Fruit fly (Drosophila melanogaster) whole organism, embryonic: Measurements from ENCODE around the gene sit.

ENCODE experiments used
- Atf3 ChIP-seq: fragments of 200-800 bp; sonication (Bioruptor generic); optimal IDR thresholded peaks from 3 replicates; lab custom pipeline; 2016; ENCODE audit warnings: missing biosample characterization, missing genetic modification characterization
- CG10321 ChIP-seq: fragments of 200-800 bp; sonication (Bioruptor generic); IDR thresholded peaks from 2 replicates; pipeline ENCODE4 v1.3.6; 2022; ENCODE audit warnings: missing biosample characterization, missing genetic modification characterization
- CG10959 ChIP-seq: fragments of 200-800 bp; sonication (Bioruptor generic); IDR thresholded peaks from 2 replicates; pipeline ENCODE4 v1.3.6; 2022; ENCODE audit warnings: missing biosample characterization, missing genetic modification characterization
- CG11695 ChIP-seq: fragments of 200-800 bp; sonication (Bioruptor generic); IDR thresholded peaks from 3 replicates; pipeline ENCODE4 v1.3.6; 2022; ENCODE audit warnings: missing biosample characterization, missing genetic modification characterization
- CG12236 ChIP-seq: fragments of 200-800 bp; sonication (Bioruptor generic); optimal IDR thresholded peaks from 2 replicates; lab custom pipeline; 2016; ENCODE audit warnings: missing biosample characterization, missing genetic modification characterization
- CG12299 ChIP-seq: fragments of 200-800 bp; sonication (Bioruptor generic); optimal IDR thresholded peaks from 2 replicates; lab custom pipeline; 2018; ENCODE audit warnings: missing biosample characterization, mild to moderate bottlenecking, missing genetic modification characterization
- CG13624 ChIP-seq: fragments of 200-800 bp; sonication (Bioruptor generic); optimal IDR thresholded peaks from 2 replicates; lab custom pipeline; 2016; ENCODE audit warnings: missing biosample characterization, missing genetic modification characterization
- CG13894 ChIP-seq: fragments of 200-800 bp; sonication (Bioruptor generic); optimal IDR thresholded peaks from 3 replicates; lab custom pipeline; 2018; ENCODE audit warnings: missing biosample characterization, mild to moderate bottlenecking, missing genetic modification characterization, moderate library complexity
- CG16779 ChIP-seq: fragments of 200-800 bp; sonication (Bioruptor generic); IDR thresholded peaks from 2 replicates; pipeline ENCODE4 v1.3.6; 2022; ENCODE audit warnings: missing biosample characterization, missing genetic modification characterization
- CG16863 ChIP-seq: fragments of 200-800 bp; sonication (Bioruptor generic); optimal IDR thresholded peaks from 3 replicates; lab custom pipeline; 2016; ENCODE audit warnings: missing biosample characterization, missing genetic modification characterization
- CG18476 ChIP-seq: fragments of 200-800 bp; sonication (Bioruptor generic); optimal IDR thresholded peaks from 2 replicates; lab custom pipeline; 2016; ENCODE audit warnings: missing biosample characterization, mild to moderate bottlenecking, missing genetic modification characterization
- CG18619 ChIP-seq: fragments of 200-800 bp; sonication (Bioruptor generic); optimal IDR thresholded peaks from 3 replicates; lab custom pipeline; 2017; ENCODE audit warnings: missing biosample characterization, mild to moderate bottlenecking, missing genetic modification characterization
- CG2712 ChIP-seq: fragments of 200-800 bp; optimal IDR thresholded peaks from 3 replicates; lab custom pipeline; 2019; ENCODE audit warnings: missing biosample characterization, mild to moderate bottlenecking, missing genetic modification characterization, moderate library complexity
- CG34422 ChIP-seq: fragments of 200-800 bp; sonication (Bioruptor generic); IDR thresholded peaks from 3 replicates; pipeline ENCODE4 v1.3.6; 2022; ENCODE audit warnings: missing biosample characterization, missing genetic modification characterization
- CG3726 ChIP-seq: fragments of 200-800 bp; sonication (Bioruptor generic); IDR thresholded peaks from 3 replicates; pipeline ENCODE4, ENCODE4 v1.3.6; 2022; ENCODE audit warnings: missing biosample characterization, missing genetic modification characterization
- CG3995 ChIP-seq: fragments of 200-800 bp; sonication (Bioruptor generic); optimal IDR thresholded peaks from 3 replicates; lab custom pipeline; 2016; ENCODE audit warnings: missing biosample characterization, missing genetic modification characterization
- CG4820 ChIP-seq: fragments of 200-800 bp; sonication (Bioruptor generic); optimal IDR thresholded peaks from 3 replicates; lab custom pipeline; 2016; ENCODE audit warnings: missing biosample characterization, missing genetic modification characterization
- CG5953 ChIP-seq: fragments of 200-800 bp; sonication (Bioruptor generic); IDR thresholded peaks from 2 replicates; pipeline ENCODE4 v1.3.6; 2022; ENCODE audit warnings: missing biosample characterization, missing genetic modification characterization
- CG6272 ChIP-seq: fragments of 200-800 bp; sonication (Bioruptor generic); IDR thresholded peaks from 2 replicates; pipeline ENCODE4 v1.3.6; 2022; ENCODE audit warnings: missing biosample characterization, missing genetic modification characterization
- CG6683 ChIP-seq: fragments of 200-800 bp; sonication (Bioruptor generic); optimal IDR thresholded peaks from 2 replicates; lab custom pipeline; 2017; ENCODE audit warnings: missing biosample characterization, mild to moderate bottlenecking, missing genetic modification characterization, missing genetic modification reagents
- CG9437 ChIP-seq: fragments of 200-800 bp; sonication (Bioruptor generic); optimal IDR thresholded peaks from 2 replicates; lab custom pipeline; 2018; ENCODE audit warnings: missing biosample characterization, mild to moderate bottlenecking, missing genetic modification characterization
- Doc3 ChIP-seq: fragments of 200-800 bp; sonication (Bioruptor generic); IDR thresholded peaks from 3 replicates; pipeline ENCODE4 v1.3.6; 2022; ENCODE audit warnings: missing biosample characterization, missing genetic modification characterization; ENCODE audit not compliant: partially characterized antibody
- Fer1 ChIP-seq: fragments of 200-800 bp; sonication (Bioruptor generic); optimal IDR thresholded peaks from 2 replicates; lab custom pipeline; 2017; ENCODE audit warnings: missing biosample characterization, mild to moderate bottlenecking, missing genetic modification characterization
- H2.0 ChIP-seq: fragments of 200-800 bp; sonication (Bioruptor generic); IDR thresholded peaks from 2 replicates; pipeline ENCODE4 v1.3.6; 2022; ENCODE audit warnings: missing biosample characterization, missing genetic modification characterization
- Meics ChIP-seq: fragments of 200-800 bp; sonication (Bioruptor generic); optimal IDR thresholded peaks from 2 replicates; lab custom pipeline; 2017; ENCODE audit warnings: missing biosample characterization, mild to moderate bottlenecking, missing genetic modification characterization
- NC2β ChIP-seq: fragments of 200-800 bp; sonication (Bioruptor generic); optimal IDR thresholded peaks from 2 replicates; lab custom pipeline; 2016; ENCODE audit warnings: missing biosample characterization, missing genetic modification characterization
- Optix ChIP-seq: fragments of 200-800 bp; sonication (Bioruptor generic); IDR thresholded peaks from 3 replicates; pipeline ENCODE4 v1.3.6; 2022; ENCODE audit warnings: missing biosample characterization, missing genetic modification characterization
- Side ChIP-seq: fragments of 200-800 bp; sonication (Bioruptor generic); optimal IDR thresholded peaks from 2 replicates; lab custom pipeline; 2016; ENCODE audit warnings: missing biosample characterization, missing genetic modification characterization
- bbx ChIP-seq: fragments of 200-800 bp; sonication (Bioruptor generic); IDR thresholded peaks from 2 replicates; pipeline ENCODE4 v1.3.6; 2022; ENCODE audit warnings: missing biosample characterization, missing genetic modification characterization; ENCODE audit not compliant: partially characterized antibody
- dmrt11E ChIP-seq: fragments of 200-800 bp; sonication (Bioruptor generic); optimal IDR thresholded peaks from 3 replicates; lab custom pipeline; 2018; ENCODE audit warnings: missing biosample characterization, mild to moderate bottlenecking, missing genetic modification characterization, moderate library complexity
- fd102C ChIP-seq: fragments of 200-800 bp; sonication (Bioruptor generic); optimal IDR thresholded peaks from 2 replicates; lab custom pipeline; 2018; ENCODE audit warnings: missing biosample characterization, mild to moderate bottlenecking, missing genetic modification characterization, moderate library complexity
- gcm2 ChIP-seq: fragments of 200-800 bp; sonication (Bioruptor generic); optimal IDR thresholded peaks from 2 replicates; lab custom pipeline; 2016; ENCODE audit warnings: missing biosample characterization, missing genetic modification characterization
- jigr1 ChIP-seq: fragments of 200-800 bp; sonication (Bioruptor generic); IDR thresholded peaks from 3 replicates; pipeline ENCODE4 v1.3.6; 2022; ENCODE audit warnings: missing biosample characterization, missing genetic modification characterization
- nmo ChIP-seq: fragments of 200-800 bp; sonication (Bioruptor generic); optimal IDR thresholded peaks from 2 replicates; lab custom pipeline; 2018; ENCODE audit warnings: missing biosample characterization, mild to moderate bottlenecking, missing genetic modification characterization, moderate library complexity
- oc ChIP-seq: fragments of 200-800 bp; sonication (Bioruptor generic); optimal IDR thresholded peaks from 2 replicates; lab custom pipeline; 2018; ENCODE audit warnings: missing biosample characterization, mild to moderate bottlenecking, missing genetic modification characterization, moderate library complexity
- pan ChIP-seq, 4 experiments: fragments of >200 bp in 3 of 4; fragments of 200-800 bp in 1 of 4; sonication (Bioruptor generic) in 1 of 4; optimal IDR thresholded peaks in 3 of 4; IDR thresholded peaks in 1 of 4; 2 replicates each; pipeline versions ENCODE4 v1.3.6 to Lab custom; 2017 to 2022; ENCODE audit warnings: missing biosample characterization in 2 of 4, missing genetic modification characterization in 2 of 4, mixed read lengths in 1 of 4
- pzg ChIP-seq: fragments of 200-800 bp; sonication (Bioruptor generic); optimal IDR thresholded peaks from 3 replicates; lab custom pipeline; 2018; ENCODE audit warnings: missing biosample characterization, mild to moderate bottlenecking, missing genetic modification characterization, moderate library complexity
- ranshi ChIP-seq: fragments of 200-800 bp; sonication (Bioruptor generic); IDR thresholded peaks from 2 replicates; pipeline ENCODE4 v1.3.6; 2022; ENCODE audit warnings: missing biosample characterization, missing genetic modification characterization
- sc ChIP-seq, 3 experiments: fragments of >200 bp in 2 of 3; fragments of 200-800 bp in 1 of 3; sonication (Bioruptor generic) in 1 of 3; optimal IDR thresholded peaks; 2 replicates in 2 of 3; 3 replicates in 1 of 3; lab custom pipeline; 2017; ENCODE audit warnings: mild to moderate bottlenecking in 1 of 3, missing biosample characterization in 1 of 3, missing genetic modification characterization in 1 of 3, missing genetic modification reagents in 1 of 3
- scrt ChIP-seq: fragments of 200-800 bp; sonication (Bioruptor generic); optimal IDR thresholded peaks from 2 replicates; lab custom pipeline; 2018; ENCODE audit warnings: missing biosample characterization, mild to moderate bottlenecking, missing genetic modification characterization, moderate library complexity
- seq ChIP-seq: fragments of 200-800 bp; sonication (Bioruptor generic); IDR thresholded peaks from 2 replicates; pipeline ENCODE4 v1.3.6; 2022; ENCODE audit warnings: missing biosample characterization, missing genetic modification characterization
- sima ChIP-seq: fragments of 200-800 bp; sonication (Bioruptor generic); optimal IDR thresholded peaks from 2 replicates; lab custom pipeline; 2016; ENCODE audit warnings: missing biosample characterization, missing genetic modification characterization
- stc ChIP-seq: fragments of 200-800 bp; sonication (Bioruptor generic); IDR thresholded peaks from 2 replicates; pipeline ENCODE4 v1.3.6; 2022; ENCODE audit warnings: missing biosample characterization, missing genetic modification characterization
- stwl ChIP-seq: fragments of 200-800 bp; sonication (Bioruptor generic); optimal IDR thresholded peaks from 3 replicates; lab custom pipeline; 2018; ENCODE audit warnings: missing biosample characterization, mild to moderate bottlenecking, missing genetic modification characterization, moderate library complexity
- tio ChIP-seq: fragments of 200-800 bp; sonication (Bioruptor generic); optimal IDR thresholded peaks from 2 replicates; lab custom pipeline; 2017; ENCODE audit warnings: missing biosample characterization, missing genetic modification characterization, inconsistent platforms
- tna ChIP-seq: fragments of 200-800 bp; sonication (Bioruptor generic); IDR thresholded peaks from 2 replicates; pipeline ENCODE4 v1.3.6; 2022; ENCODE audit warnings: missing biosample characterization, missing genetic modification characterization; ENCODE audit not compliant: partially characterized antibody
- trh ChIP-seq: fragments of 200-800 bp; sonication (Bioruptor generic); optimal IDR thresholded peaks from 2 replicates; lab custom pipeline; 2016; ENCODE audit warnings: missing biosample characterization, missing genetic modification characterization
- unc-4 ChIP-seq: fragments of 200-800 bp; sonication (Bioruptor generic); IDR thresholded peaks from 2 replicates; pipeline ENCODE4 v1.3.6; 2022; ENCODE audit warnings: missing biosample characterization, missing genetic modification characterization; ENCODE audit not compliant: partially characterized antibody
- zfh1 ChIP-seq: fragments of 200-800 bp; sonication (Bioruptor generic); IDR thresholded peaks from 3 replicates; pipeline ENCODE4 v1.3.6; 2022; ENCODE audit warnings: missing biosample characterization, missing genetic modification characterization

sit gene

DNA sequence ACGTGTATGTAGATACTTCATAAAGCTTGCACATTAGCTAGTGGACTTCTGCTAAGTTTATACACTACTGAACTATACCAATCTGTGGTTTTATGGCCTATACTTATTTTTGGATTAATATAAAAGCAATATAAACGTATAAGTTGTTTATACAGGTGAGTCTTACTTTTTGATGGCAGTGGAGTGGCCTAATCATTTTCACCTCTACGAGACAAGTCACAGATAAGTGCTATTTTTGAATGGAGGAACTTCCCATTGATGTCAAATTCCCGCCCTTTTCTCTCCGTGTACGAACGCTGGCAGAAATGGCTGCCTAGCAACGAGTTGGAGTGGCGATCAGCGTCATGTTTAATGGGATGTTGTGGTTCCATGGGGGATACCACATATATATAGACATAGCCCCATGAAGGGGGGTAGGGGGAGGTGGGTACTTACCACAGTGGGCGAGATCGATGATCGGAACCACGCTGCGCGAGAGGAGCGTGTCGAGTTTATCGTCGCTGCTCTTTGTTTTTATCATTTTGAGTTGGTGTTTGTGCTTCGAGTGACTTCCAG is 35.9 kb downstream of the sit start (continued):
- TF ChIP-seq trh (GFP tag; lab: Kevin White, UChicago) (no peak), NC2β (GFP tag; lab: Kevin White, UChicago) (no peak), fd102C (no peak), CG3726 (no peak), jigr1 (GFP tag; lab: Robert Waterston, UW) (no peak), CG34422 (GFP tag; lab: Robert Waterston, UW) (no peak), Doc3 (GFP tag; lab: Robert Waterston, UW) (no peak), dmrt11E (tag; lab: Kevin White, UChicago) (no peak), CG16779 (GFP tag; lab: Robert Waterston, UW) (no peak), zfh1 (GFP tag; lab: Robert Waterston, UW) (0 out of 3 replicates have a peak, but pooled peaks have one; percentile 31), nmo (GFP tag; lab: Kevin White, UChicago) (peak; percentile 42), CG13894 (tag; lab: Kevin White, UChicago) (no peak), CG10321 (GFP tag; lab: Robert Waterston, UW) (no peak), unc-4 (GFP tag; lab: Robert Waterston, UW) (no peak), CG6272 (GFP tag; lab: Robert Waterston, UW) (no peak), tio (peak; percentile 43), CG6683 (GFP tag; lab: Kevin White, UChicago) (no peak), CG12236 (GFP tag; lab: Kevin White, UChicago) (no peak), CG2712 (tag; lab: Kevin White, UChicago) (peak; percentile 12), sc (optimal IDR thresholded peaks at IDR 0.05; lab: Kevin White, UChicago) (no peak), sc (GFP tag; optimal IDR thresholded peaks at IDR 0.05; lab: Kevin White, UChicago) (no peak), CG11695 (GFP tag; lab: Robert Waterston, UW) (0 out of 3 replicates have a peak, but pooled peaks have one; percentile 16), CG10959 (GFP tag; lab: Robert Waterston, UW) (no peak), Fer1 (GFP tag; lab: Kevin White, UChicago) (no peak), stwl (tag; lab: Kevin White, UChicago) (no peak), CG3995 (GFP tag; lab: Kevin White, UChicago) (no peak), sima (GFP tag; lab: Kevin White, UChicago) (no peak), ranshi (GFP tag; lab: Robert Waterston, UW) (peak; percentile 42; the same call in 1 of the 2 replicates), H2.0 (peak; percentile 18; the same call in 1 of the 2 replicates), Optix (peak; percentile 37; the same call in 1 of the 3 replicates), Side (GFP tag; lab: Kevin White, UChicago) (no peak), CG4820 (GFP tag; lab: Kevin White, UChicago) (no peak), CG13624 (GFP tag; lab: Kevin White, UChicago) (no peak), CG12299 (tag; lab: Kevin White, UChicago) (no peak), Meics (GFP tag; lab: Kevin White, UChicago) (peak; percentile 25), stc (GFP tag; lab: Robert Waterston, UW) (no peak), Atf3 (GFP tag; lab: Kevin White, UChicago) (no peak), CG9437 (GFP tag; lab: Kevin White, UChicago) (peak; percentile 10), oc (tag; lab: Kevin White, UChicago) (no peak), tna (GFP tag; lab: Robert Waterston, UW) (no peak), CG18476 (GFP tag; lab: Kevin White, UChicago) (peak; percentile 11), pan (optimal IDR thresholded peaks at IDR 0.05; lab: Kevin White, UChicago) (no peak), pan (GFP tag; optimal IDR thresholded peaks at IDR 0.05 in 1 of 2, IDR thresholded peaks at IDR 0.05 in 1 of 2) (peak in 1 of 2 experiments; percentile 59), CG18619 (GFP tag; lab: Kevin White, UChicago) (no peak), seq (no peak), CG16863 (GFP tag; lab: Kevin White, UChicago) (peak; percentile 27), bbx (GFP tag; lab: Robert Waterston, UW) (0 out of 2 replicates have a peak, but pooled peaks have one; percentile 22), pzg (GFP tag; lab: Kevin White, UChicago) (no peak), CG5953 (GFP tag; lab: Robert Waterston, UW) (no peak), gcm2 (no peak), scrt (GFP tag; lab: Kevin White, UChicago) (no peak)
